Worm (Caenorhabditis elegans): Measurements from ENCODE around the gene oac-29.

The oac-29 gene

DNA sequence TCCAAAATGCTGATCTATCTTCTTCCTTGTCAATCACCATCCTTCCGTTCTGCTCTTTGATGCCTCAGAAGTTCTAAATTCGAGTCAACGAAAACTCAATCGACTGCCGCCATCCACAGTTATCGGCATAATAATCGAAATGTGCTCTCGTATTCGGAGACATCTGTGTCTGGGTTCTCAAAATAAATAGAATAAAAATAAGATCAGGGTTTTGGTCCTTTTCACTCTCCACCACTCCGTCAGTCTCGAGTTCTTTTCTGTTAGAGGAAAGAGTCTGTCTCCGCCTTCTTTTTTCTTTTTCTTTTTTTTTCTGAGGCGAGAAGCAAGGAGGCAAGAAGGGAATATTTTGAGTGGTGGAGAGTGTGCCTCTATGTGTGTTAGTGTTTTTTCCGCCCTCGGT is 11.7 kb downstream of the oac-29 start, which contains the start of gene F41E6.17:
TSS of gene F41E6.17 (plus strand) at position 348 of the 400 bp plus-strand sequence.
- TF ChIP-seq hlh-30 (tag; optimal IDR thresholded peaks at IDR 0.05; ENCODE audit: insufficient read depth) (peak; percentile 15), dmd-8 (GFP tag; IDR thresholded peaks at IDR 0.05) (no peak)

DNA sequence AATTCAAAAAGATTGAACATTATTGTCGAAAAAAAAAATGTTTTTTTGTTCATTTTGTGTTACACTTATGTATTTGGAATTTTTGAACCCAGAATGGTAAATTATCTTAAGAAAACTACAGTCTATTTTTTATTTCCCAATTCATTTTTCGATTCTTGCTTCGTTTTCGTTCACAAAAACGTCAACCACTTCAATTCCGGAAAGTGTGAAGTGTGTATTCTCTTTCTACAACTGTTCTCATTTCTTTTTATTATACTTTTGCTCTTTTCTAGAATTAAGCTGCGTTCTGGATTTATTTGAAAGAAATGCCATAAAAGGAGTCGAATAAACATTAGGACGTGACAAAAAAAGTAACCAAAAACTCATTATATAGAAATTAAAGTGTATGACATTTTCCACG is 13.2 kb downstream of the oac-29 start, which contains the start of gene F41E6.1:
TSS of gene F41E6.1 (plus strand) at position 301 of the 400 bp plus-strand sequence.
- TF ChIP-seq cey-2 (tag; optimal IDR thresholded peaks at IDR 0.05; ENCODE audit: borderline replicate concordance, insufficient read depth): no peak
- TF ChIP-seq nhr-25 (tag; optimal IDR thresholded peaks at IDR 0.05; ENCODE audit: borderline replicate concordance, insufficient read depth): no peak
- no peak for TF ChIP-seq D1046.2 (GFP tag; IDR thresholded peaks at IDR 0.05)
- no peak for TF ChIP-seq ceh-82 (tag; optimal IDR thresholded peaks at IDR 0.05)
- TF ChIP-seq aha-1 (tag): no peak
- TF ChIP-seq daf-16 (GFP tag; optimal IDR thresholded peaks at IDR 0.05): no peak
- no peak for TF ChIP-seq daf-16 (tag; optimal IDR thresholded peaks at IDR 0.05)
- TF ChIP-seq nhr-41 (GFP tag; IDR thresholded peaks at IDR 0.05): no peak
- TF ChIP-seq zag-1 (tag; optimal IDR thresholded peaks at IDR 0.05): no peak
- no peak for TF ChIP-seq hif-1 (tag; optimal IDR thresholded peaks at IDR 0.05)
- no peak for TF ChIP-seq aly-2 (tag; optimal IDR thresholded peaks at IDR 0.05)
- TF ChIP-seq Y5F2A.4 (GFP tag; optimal IDR thresholded peaks at IDR 0.05): no peak

DNA sequence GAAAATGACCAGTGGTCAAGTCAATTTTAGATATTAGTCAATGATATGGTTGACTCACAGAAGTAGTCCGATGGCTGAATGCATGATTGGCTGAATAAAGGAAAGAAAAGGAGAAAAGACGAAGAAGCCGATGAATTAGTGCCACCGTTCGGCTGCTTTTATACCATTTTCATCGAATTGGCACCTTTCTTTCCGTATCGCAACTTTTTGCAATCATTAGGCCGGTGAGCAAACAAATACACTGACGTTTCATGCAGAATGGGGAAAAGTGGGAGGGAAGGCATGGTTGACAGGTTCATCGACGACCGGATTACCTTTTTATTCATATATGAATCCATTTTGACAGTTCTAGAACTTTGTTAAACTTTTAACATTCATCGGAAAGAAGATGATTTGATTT is 14.3 kb downstream of the oac-29 start, which contains the start of gene idpc-2:
TSS of gene idpc-2 (minus strand) at position 101 of the 400 bp plus-strand sequence.
- TF ChIP-seq snpc-4 (tag; optimal IDR thresholded peaks at IDR 0.05): no peak
- TF ChIP-seq duxl-1 (tag; optimal IDR thresholded peaks at IDR 0.05; ENCODE audit: poor library complexity): no peak
- no peak for TF ChIP-seq lir-3 (tag; optimal IDR thresholded peaks at IDR 0.05)
- no peak for TF ChIP-seq egl-43 (GFP tag; IDR thresholded peaks at IDR 0.05)
- no peak for TF ChIP-seq ztf-7 (tag; optimal IDR thresholded peaks at IDR 0.05)
- no peak for TF ChIP-seq F44E2.7 (GFP tag; IDR thresholded peaks at IDR 0.05)
- no peak for TF ChIP-seq snpc-1.2 (GFP tag; IDR thresholded peaks at IDR 0.05)
- no peak for TF ChIP-seq saeg-2 (GFP tag; IDR thresholded peaks at IDR 0.05)
- no peak for TF ChIP-seq unc-130 (GFP tag; optimal IDR thresholded peaks at IDR 0.05)
- no peak for TF ChIP-seq D1046.2 (GFP tag; IDR thresholded peaks at IDR 0.05)
- no peak for TF ChIP-seq php-3 (GFP tag; IDR thresholded peaks at IDR 0.05)
- no peak for TF ChIP-seq cey-2 (tag; optimal IDR thresholded peaks at IDR 0.05; ENCODE audit: borderline replicate concordance, insufficient read depth)
- TF ChIP-seq mxl-2 (GFP tag; conservative IDR thresholded peaks at IDR 0.05): no peak
- TF ChIP-seq lim-7 (GFP tag; IDR thresholded peaks at IDR 0.05): no peak
- TF ChIP-seq nhr-41 (GFP tag; IDR thresholded peaks at IDR 0.05): no peak
- TF ChIP-seq gei-8 (GFP tag; optimal IDR thresholded peaks at IDR 0.05): no peak
- TF ChIP-seq tag-97 (GFP tag; IDR thresholded peaks at IDR 0.05): no peak
- no peak for TF ChIP-seq dpl-1 (GFP tag; optimal IDR thresholded peaks at IDR 0.05)

DNA sequence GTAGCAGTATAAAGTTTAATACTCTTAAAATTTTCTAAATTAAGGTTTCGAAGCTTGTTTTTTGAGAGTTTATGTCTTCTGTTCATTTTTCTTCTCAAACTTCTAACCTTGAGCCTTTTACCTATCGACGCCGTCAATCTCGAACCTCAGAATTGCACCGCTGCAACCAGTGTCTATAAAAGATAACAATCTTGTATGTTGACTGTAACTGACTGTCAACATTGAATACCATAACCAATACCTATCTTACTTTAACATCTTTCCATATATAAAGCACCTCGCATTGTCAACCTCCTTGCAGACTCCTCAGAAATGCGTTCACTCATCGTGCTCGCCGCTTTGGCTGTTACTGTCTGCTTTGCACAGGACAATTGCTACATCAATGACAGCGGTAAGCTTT is 16.7 kb downstream of the oac-29 start, which contains the start of gene grd-5:
TSS of gene grd-5 (plus strand) at position 295 of the 400 bp plus-strand sequence.
- TF ChIP-seq vab-7 (GFP tag; IDR thresholded peaks at IDR 0.05): no peak
- TF ChIP-seq ceh-20 (GFP tag; IDR thresholded peaks at IDR 0.05): no peak
- no peak for TF ChIP-seq zfp-2 (tag; optimal IDR thresholded peaks at IDR 0.05)
- TF ChIP-seq aha-1 (tag): peak; percentile 79

ce11 chrV:8615711-8616110 is 19.8 kb downstream of the oac-29 start:
- TF ChIP-seq daf-12 (tag; optimal IDR thresholded peaks at IDR 0.05) (no peak), aha-1 (tag) (peak; percentile 77), ama-1 (optimal IDR thresholded peaks at IDR 0.05) (peak; percentile 68), duxl-1 (tag; optimal IDR thresholded peaks at IDR 0.05; ENCODE audit: poor library complexity) (no peak), ceh-44 (GFP tag; IDR thresholded peaks at IDR 0.05) (0 out of 2 replicates have a peak, but pooled peaks have one; percentile 10), ceh-82 (tag; optimal IDR thresholded peaks at IDR 0.05) (no peak), pqm-1 (tag; optimal IDR thresholded peaks at IDR 0.05) (no peak), cey-2 (tag; optimal IDR thresholded peaks at IDR 0.05; ENCODE audit: borderline replicate concordance, insufficient read depth) (no peak), hif-1 (tag; optimal IDR thresholded peaks at IDR 0.05) (no peak), lin-15B (tag; optimal IDR thresholded peaks at IDR 0.05) (no peak), nhr-237 (tag; optimal IDR thresholded peaks at IDR 0.05) (no peak), nhr-48 (tag; optimal IDR thresholded peaks at IDR 0.05) (peak; percentile 19), ctbp-1 (GFP tag; IDR thresholded peaks at IDR 0.05) (0 out of 2 replicates have a peak, but pooled peaks have one; percentile 7), mdt-29 (GFP tag; IDR thresholded peaks at IDR 0.05) (no peak), F49E8.2 (tag; optimal IDR thresholded peaks at IDR 0.05; ENCODE audit: borderline replicate concordance) (no peak), mes-2 (tag; optimal IDR thresholded peaks at IDR 0.05; ENCODE audit: poor library complexity, severe bottlenecking) (peak; percentile 21), daf-16 (GFP tag; optimal IDR thresholded peaks at IDR 0.05) (no peak), daf-16 (tag; optimal IDR thresholded peaks at IDR 0.05) (peak; percentile 9), zag-1 (tag; optimal IDR thresholded peaks at IDR 0.05) (no peak)
